Worm (Caenorhabditis elegans): ENCODE measurements around the gene fipr-28.
"Not testable (repeated sequence)": the region's sequence is repeated elsewhere in the genome, so short reads cannot be mapped to it uniquely, and the experiment has no call there.

Gene fipr-28

DNA sequence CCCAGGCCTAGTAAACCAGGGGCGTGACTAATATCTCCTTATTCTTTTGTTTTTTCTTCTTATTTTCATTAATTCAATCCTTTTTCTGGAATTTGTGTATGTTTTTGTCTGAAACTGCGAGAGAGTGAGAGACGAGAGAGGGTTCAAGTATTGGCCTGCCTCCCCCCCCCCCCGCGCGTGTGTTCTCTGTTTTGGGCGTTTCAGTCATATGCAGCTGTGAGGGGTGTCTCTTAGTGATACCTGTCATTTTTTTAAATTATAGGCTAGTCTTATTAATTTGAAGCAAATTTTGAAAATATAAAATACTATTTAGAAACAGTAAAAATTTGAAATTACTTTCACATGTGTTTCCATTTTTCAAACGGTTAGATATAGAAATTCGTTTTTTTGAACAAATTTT is 31.7 kb downstream of the fipr-28 start:
- TF ChIP-seq ceh-13 (GFP tag; optimal IDR thresholded peaks at IDR 0.05) (no peak), ama-1 (optimal IDR thresholded peaks at IDR 0.05) (no peak), sea-1 (GFP tag; conservative IDR thresholded peaks at IDR 0.05) (no peak), aly-1 (tag; optimal IDR thresholded peaks at IDR 0.05) (no peak), F13C5.2 (tag; optimal IDR thresholded peaks at IDR 0.05) (no peak), hmg-4 (GFP tag; optimal IDR thresholded peaks at IDR 0.05) (no peak), ceh-36 (tag; optimal IDR thresholded peaks at IDR 0.05) (no peak), hmbx-1 (tag; optimal IDR thresholded peaks at IDR 0.05) (no peak), tbx-11 (GFP tag; IDR thresholded peaks at IDR 0.05) (no peak), flt-1 (GFP tag; IDR thresholded peaks at IDR 0.05) (no peak), B0310.2 (tag; optimal IDR thresholded peaks at IDR 0.05) (no peak)

DNA sequence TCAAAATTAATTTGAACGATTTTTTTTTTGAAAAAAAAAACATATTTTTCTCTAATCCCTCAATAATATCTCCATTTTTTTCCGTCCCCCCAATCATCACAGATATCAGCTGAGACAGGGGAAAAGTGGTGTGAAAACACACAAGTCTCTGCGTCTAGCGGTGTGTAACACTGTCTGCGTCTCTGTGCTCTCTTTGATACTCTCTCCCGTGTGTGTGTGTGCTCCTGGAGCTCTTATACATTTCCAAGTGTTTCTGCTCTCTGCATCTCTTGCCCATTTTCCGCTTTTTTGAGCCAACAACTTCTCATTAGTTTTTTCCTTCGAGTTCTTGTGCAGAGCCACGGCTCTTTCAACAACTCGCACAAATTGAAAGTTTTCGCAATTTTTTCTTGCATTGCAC is 35.8 kb downstream of the fipr-28 start:
- TF ChIP-seq aly-1 (tag; optimal IDR thresholded peaks at IDR 0.05) (no peak), ama-1 (optimal IDR thresholded peaks at IDR 0.05) (no peak), hmg-4 (GFP tag; optimal IDR thresholded peaks at IDR 0.05) (no peak), pes-1 (GFP tag; IDR thresholded peaks at IDR 0.05) (no peak), flt-1 (GFP tag; IDR thresholded peaks at IDR 0.05) (no peak), ceh-36 (tag; optimal IDR thresholded peaks at IDR 0.05) (no peak), F13C5.2 (tag; optimal IDR thresholded peaks at IDR 0.05) (no peak), sea-1 (GFP tag; conservative IDR thresholded peaks at IDR 0.05) (no peak), tra-4 (tag; optimal IDR thresholded peaks at IDR 0.05) (no peak), hmbx-1 (tag; optimal IDR thresholded peaks at IDR 0.05) (no peak), tbx-37 (GFP tag; conservative IDR thresholded peaks at IDR 0.05) (no peak)

DNA sequence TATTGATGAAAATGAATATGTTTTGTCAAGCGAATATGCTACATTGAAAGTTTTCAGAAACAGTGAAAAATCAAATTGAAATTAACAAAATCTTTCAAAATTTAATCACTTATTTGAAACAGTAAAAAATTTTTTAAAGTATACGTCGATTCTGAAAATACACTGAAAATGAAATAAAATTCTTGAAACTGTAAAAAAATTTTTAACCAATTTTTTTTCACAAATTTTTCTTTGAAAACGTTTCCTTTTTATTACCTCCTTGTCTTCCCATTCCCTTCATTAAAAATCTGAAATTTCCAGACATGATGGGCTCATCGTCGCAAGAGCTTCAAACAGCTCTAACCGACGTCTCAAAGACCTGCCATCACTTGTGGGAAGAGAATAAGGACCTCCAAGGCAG is 36.2 kb downstream of the fipr-28 start, which contains the start of gene sta-1:
Gene sta-1 (plus strand): TSS at position 301 of the 400 bp plus-strand sequence.
- TF ChIP-seq tra-4, hmbx-1, ceh-36 (tag; optimal IDR thresholded peaks at IDR 0.05): not testable (repeated sequence)

All from whole organism, early embryonic.